Fruit fly (Drosophila melanogaster): Measurements from ENCODE around the gene PolrMT.
A peak's percentile ranks its signal among the peaks of the same experiment; 100 is the strongest.

DNA sequence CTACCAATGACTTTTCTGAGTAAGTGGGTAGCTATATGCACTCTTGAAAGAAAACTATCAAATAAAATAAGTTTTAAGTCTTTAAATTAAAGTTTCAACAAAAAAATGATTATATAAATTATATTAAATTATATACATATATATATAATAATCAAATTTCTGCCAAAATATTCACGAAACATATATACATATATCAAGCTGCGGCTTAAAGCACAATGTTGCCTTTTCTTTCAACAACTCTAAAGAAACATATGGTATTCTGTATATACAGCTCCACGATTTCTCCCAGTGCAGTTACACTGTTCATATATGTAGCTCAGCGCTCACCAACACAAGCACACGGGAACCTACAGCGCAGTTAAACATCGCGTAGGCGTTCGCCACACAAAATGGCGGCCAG, 27.3 kb upstream of the PolrMT start:
- TF ChIP-seq gsb (GFP tag; IDR thresholded peaks at IDR 0.05) = no peak
- no peak for TF ChIP-seq Bdp1 (GFP tag; optimal IDR thresholded peaks at IDR 0.05)
- TF ChIP-seq sqz (GFP tag; optimal IDR thresholded peaks at IDR 0.05) = no peak
- no peak for TF ChIP-seq H15 (GFP tag; IDR thresholded peaks at IDR 0.05)
- no peak for TF ChIP-seq crp (GFP tag; optimal IDR thresholded peaks at IDR 0.05)
- TF ChIP-seq sens-2 (GFP tag; IDR thresholded peaks at IDR 0.05) = no peak
- TF ChIP-seq Atf3 (GFP tag; optimal IDR thresholded peaks at IDR 0.05) = no peak
- no peak for TF ChIP-seq pan (optimal IDR thresholded peaks at IDR 0.05)
- no peak for TF ChIP-seq pan (GFP tag; optimal IDR thresholded peaks at IDR 0.05 in 1 of 2, IDR thresholded peaks at IDR 0.05 in 1 of 2)
- TF ChIP-seq ftz-f1 (GFP tag; optimal IDR thresholded peaks at IDR 0.05) = no peak
- peak; percentile 45 for TF ChIP-seq sens (GFP tag)
- TF ChIP-seq az2 (GFP tag; optimal IDR thresholded peaks at IDR 0.05) = peak; percentile 8
- no peak for TF ChIP-seq ac (GFP tag; optimal IDR thresholded peaks at IDR 0.05)
- TF ChIP-seq odd (GFP tag; optimal IDR thresholded peaks at IDR 0.05) = no peak
